Worm (Caenorhabditis elegans): ENCODE data around the gene Y82E9BR.5.

The Y82E9BR.5 gene

ce11 chrIII:1418709-1419108 is 34.5 kb downstream of the Y82E9BR.5 start (continued):
- TF ChIP-seq hif-1 (tag; optimal IDR thresholded peaks at IDR 0.05) (peak; percentile 10 to 79), lim-7 (GFP tag; IDR thresholded peaks at IDR 0.05) (no peak), lin-38 (GFP tag; IDR thresholded peaks at IDR 0.05) (peak; percentile 89), nhr-111 (GFP tag; optimal IDR thresholded peaks at IDR 0.05) (no peak), R02D3.7 (tag; optimal IDR thresholded peaks at IDR 0.05) (no peak), D1046.2 (GFP tag; IDR thresholded peaks at IDR 0.05) (no peak), fkh-10 (GFP tag; optimal IDR thresholded peaks at IDR 0.05) (peak; percentile 34), attf-4 (tag; optimal IDR thresholded peaks at IDR 0.05) (no peak), tra-1 (GFP tag; IDR thresholded peaks at IDR 0.05) (peak; percentile 74), Y48G9A.11 (GFP tag; IDR thresholded peaks at IDR 0.05) (peak; percentile 66; the same call in 1 of the 2 replicates)

DNA sequence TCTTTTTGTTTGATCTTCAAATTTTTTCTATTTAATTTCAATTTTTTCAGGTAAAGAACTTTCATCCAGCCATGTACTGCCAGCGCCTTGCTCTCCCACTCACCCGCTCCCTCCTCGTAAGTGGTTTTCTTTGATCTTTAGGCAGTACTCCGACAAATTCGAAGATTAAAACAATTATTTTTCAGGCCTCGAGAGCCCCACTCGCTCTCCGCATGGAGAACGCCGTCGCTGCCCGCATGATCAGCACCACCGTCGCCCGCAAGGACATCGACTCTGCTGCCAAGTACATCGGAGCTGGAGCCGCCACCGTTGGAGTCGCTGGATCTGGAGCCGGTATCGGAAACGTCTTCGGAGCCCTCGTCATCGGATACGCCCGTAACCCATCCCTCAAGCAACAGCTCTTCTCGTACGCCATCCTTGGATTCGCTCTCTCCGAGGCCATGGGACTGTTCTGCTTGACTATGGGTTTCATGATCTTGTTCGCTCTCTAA is 35.0 kb downstream of the Y82E9BR.5 start, which contains the start of gene Y82E9BR.3:
TSS of gene Y82E9BR.3 (plus strand) at position 51 of the 491 bp plus-strand sequence.
- TF ChIP-seq snpc-1.2 (GFP tag; IDR thresholded peaks at IDR 0.05) = 0 out of 2 replicates have a peak, but pooled peaks have one; percentile 14
- no peak for TF ChIP-seq ztf-7 (tag; optimal IDR thresholded peaks at IDR 0.05)
- TF ChIP-seq lim-7 (GFP tag; IDR thresholded peaks at IDR 0.05) = peak; percentile 27; the same call in 1 of the 2 replicates
- TF ChIP-seq gei-8 (GFP tag; optimal IDR thresholded peaks at IDR 0.05) = no peak
- peak; percentile 41 for TF ChIP-seq aha-1 (tag)
- no peak for TF ChIP-seq zfp-3 (GFP tag; conservative IDR thresholded peaks at IDR 0.05)
- peak; percentile 94 for TF ChIP-seq set-16 (GFP tag; IDR thresholded peaks at IDR 0.05)

DNA sequence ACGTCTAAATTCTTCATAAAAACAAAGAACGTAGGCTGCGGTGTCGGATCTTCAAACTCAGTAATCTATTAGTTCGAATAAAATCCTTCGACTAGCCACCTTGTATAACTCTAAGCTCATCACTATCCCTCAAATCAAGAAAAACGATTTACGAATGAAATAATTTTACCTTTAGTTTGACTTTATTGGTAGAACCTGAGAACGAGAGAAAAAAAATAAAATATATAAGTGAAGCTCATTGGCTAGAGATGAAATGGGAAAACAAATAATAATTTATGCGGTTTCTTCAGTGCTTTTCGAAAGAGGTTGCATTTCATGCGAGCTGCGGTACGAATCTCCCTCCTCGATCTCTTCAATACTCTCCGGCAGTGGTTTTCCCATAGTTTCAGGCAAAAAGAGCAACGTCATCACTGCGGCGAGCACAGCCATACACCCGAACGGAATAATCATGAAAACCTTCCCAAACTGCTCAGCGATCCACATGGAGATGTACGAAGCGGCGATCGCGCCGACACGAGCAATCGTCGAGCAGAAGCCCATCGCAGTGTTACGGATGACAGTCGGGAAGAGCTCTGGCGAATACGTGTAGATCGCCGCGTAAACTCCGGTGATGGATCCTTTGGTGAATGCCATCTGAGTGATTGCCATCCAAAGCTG is 35.7 kb downstream of the Y82E9BR.5 start:
- peak; percentile 34 for TF ChIP-seq nhr-28 (tag; optimal IDR thresholded peaks at IDR 0.05)
- peak; percentile 97 for TF ChIP-seq aly-2 (tag; optimal IDR thresholded peaks at IDR 0.05)
- peak; percentile 77 for TF ChIP-seq nhr-6 (tag; optimal IDR thresholded peaks at IDR 0.05)
- TF ChIP-seq gei-8 (GFP tag; optimal IDR thresholded peaks at IDR 0.05) = peak; percentile 37
- no peak for TF ChIP-seq fkh-10 (GFP tag; optimal IDR thresholded peaks at IDR 0.05)
- no peak for TF ChIP-seq nhr-237 (tag; optimal IDR thresholded peaks at IDR 0.05)
- TF ChIP-seq nhr-111 (GFP tag; optimal IDR thresholded peaks at IDR 0.05) = peak; percentile 95
- TF ChIP-seq nhr-48 (tag; optimal IDR thresholded peaks at IDR 0.05) = peak; percentile 72
- TF ChIP-seq zfp-3 (GFP tag; conservative IDR thresholded peaks at IDR 0.05) = peak; percentile 93
- TF ChIP-seq arid-1 (GFP tag; conservative IDR thresholded peaks at IDR 0.05) = peak; percentile 66; the same call in 1 of the 2 replicates
- TF ChIP-seq rbr-2 (tag; optimal IDR thresholded peaks at IDR 0.05) = peak; percentile 48
- no peak for TF ChIP-seq nhr-76 (tag; optimal IDR thresholded peaks at IDR 0.05)
- peak; percentile 71 for TF ChIP-seq snpc-1.2 (GFP tag; IDR thresholded peaks at IDR 0.05)
- TF ChIP-seq Y5F2A.4 (GFP tag; optimal IDR thresholded peaks at IDR 0.05) = peak; percentile 74
- TF ChIP-seq mep-1 (tag; optimal IDR thresholded peaks at IDR 0.05) = peak; percentile 94
- TF ChIP-seq lir-3 (tag; optimal IDR thresholded peaks at IDR 0.05) = peak; percentile 6
- TF ChIP-seq vab-7 (GFP tag; IDR thresholded peaks at IDR 0.05) = peak; percentile 36; the same call in 1 of the 2 replicates
- TF ChIP-seq nhr-25 (tag; optimal IDR thresholded peaks at IDR 0.05; ENCODE audit: borderline replicate concordance, insufficient read depth) = peak; percentile 51
- peak; percentile 95 for TF ChIP-seq nhr-10 (tag; optimal IDR thresholded peaks at IDR 0.05)
- TF ChIP-seq dmd-6 (GFP tag; IDR thresholded peaks at IDR 0.05) = peak; percentile 54
- no peak for TF ChIP-seq nhr-41 (GFP tag; IDR thresholded peaks at IDR 0.05)
- TF ChIP-seq mdl-1 (tag; optimal IDR thresholded peaks at IDR 0.05) = peak in 1 of 2 experiments; percentile 29
- no peak for TF ChIP-seq nhr-11 (tag; optimal IDR thresholded peaks at IDR 0.05)
- peak; percentile 81 to 87 for TF ChIP-seq lsy-2 (tag; optimal IDR thresholded peaks at IDR 0.05)
- peak; percentile 83 for TF ChIP-seq ctbp-1 (GFP tag; IDR thresholded peaks at IDR 0.05)
- TF ChIP-seq unc-39 (tag; optimal IDR thresholded peaks at IDR 0.05) = no peak
- peak; percentile 79 for TF ChIP-seq Y48G9A.11 (GFP tag; IDR thresholded peaks at IDR 0.05)
- TF ChIP-seq dve-1 (tag; optimal IDR thresholded peaks at IDR 0.05; ENCODE audit: insufficient read depth) = peak; percentile 76
- TF ChIP-seq lin-29 (GFP tag; IDR thresholded peaks at IDR 0.05) = 0 out of 2 replicates have a peak, but pooled peaks have one; percentile 10
- peak; percentile 93 for TF ChIP-seq lin-1 (GFP tag; IDR thresholded peaks at IDR 0.05)
- TF ChIP-seq lim-7 (GFP tag; IDR thresholded peaks at IDR 0.05) = 0 out of 2 replicates have a peak, but pooled peaks have one; percentile 22
- TF ChIP-seq nhr-42 (GFP tag; IDR thresholded peaks at IDR 0.05) = peak; percentile 40; the same call in 1 of the 2 replicates
- TF ChIP-seq attf-4 (tag; optimal IDR thresholded peaks at IDR 0.05) = peak; percentile 40
- TF ChIP-seq hmg-1.1 (GFP tag; IDR thresholded peaks at IDR 0.05) = peak; percentile 56
- TF ChIP-seq tra-1 (GFP tag; IDR thresholded peaks at IDR 0.05) = peak; percentile 73; the same call in 1 of the 2 replicates
- TF ChIP-seq nhr-77 (tag; optimal IDR thresholded peaks at IDR 0.05) = peak; percentile 90

Data from whole organism, L4 larva.